Worm (Caenorhabditis elegans) whole organism, L3 larva: ENCODE measurements around the gene C18D4.3.

Experiments used
- aly-2 ChIP-seq: fragments of 150-350 bp; optimal IDR thresholded peaks from 2 replicates; lab custom pipeline; 2014; ENCODE audit warnings: missing biosample characterization, missing genetic modification characterization
- ama-1 ChIP-seq: fragments of 150-350 bp; optimal IDR thresholded peaks from 2 replicates; lab custom pipeline; 2018
- ceh-16 ChIP-seq: sonication (generic microtip); optimal IDR thresholded peaks from 2 replicates; lab custom pipeline; 2017; ENCODE audit warnings: missing biosample characterization, missing genetic modification characterization
- ceh-28 ChIP-seq: fragments of 150-350 bp; optimal IDR thresholded peaks from 2 replicates; lab custom pipeline; 2014; ENCODE audit warnings: missing biosample characterization, missing genetic modification reagents, missing genetic modification characterization
- ceh-82 ChIP-seq: fragments of 150-350 bp; optimal IDR thresholded peaks from 2 replicates; lab custom pipeline; 2014; ENCODE audit warnings: missing biosample characterization, missing genetic modification characterization
- ceh-9 ChIP-seq: sonication (generic microtip); optimal IDR thresholded peaks from 2 replicates; lab custom pipeline; 2018; ENCODE audit warnings: missing biosample characterization, missing genetic modification characterization
- daf-12 ChIP-seq: fragments of 150-350 bp; optimal IDR thresholded peaks from 2 replicates; lab custom pipeline; 2014; ENCODE audit warnings: missing biosample characterization, missing genetic modification reagents, missing genetic modification characterization
- egl-27 ChIP-seq: sonication (generic microtip); optimal IDR thresholded peaks from 4 replicates; lab custom pipeline; 2017; ENCODE audit warnings: missing biosample characterization, missing genetic modification reagents, missing genetic modification characterization
- egl-5 ChIP-seq: fragments of 150-350 bp; optimal IDR thresholded peaks from 2 replicates; lab custom pipeline; 2017; ENCODE audit warnings: missing biosample characterization, missing genetic modification reagents, missing genetic modification characterization, inconsistent platforms
- elt-1 ChIP-seq: fragments of 150-350 bp; optimal IDR thresholded peaks from 2 replicates; lab custom pipeline; 2014; ENCODE audit warnings: missing biosample characterization, missing genetic modification characterization
- elt-2 ChIP-seq: sonication (generic microtip); optimal IDR thresholded peaks from 2 replicates; lab custom pipeline; 2016; ENCODE audit warnings: missing genetic modification reagents, mild to moderate bottlenecking, missing genetic modification characterization, missing compliant biosample characterization
- elt-3 ChIP-seq, 3 experiments: fragments of 150-350 bp in 1 of 3; sonication (generic microtip) in 2 of 3; optimal IDR thresholded peaks; 2 replicates in 2 of 3; 4 replicates in 1 of 3; lab custom pipeline; 2014 to 2017; ENCODE audit warnings: missing biosample characterization in 3 of 3, missing genetic modification characterization in 3 of 3
- fkh-10 ChIP-seq: sonication (generic microtip); optimal IDR thresholded peaks from 2 replicates; lab custom pipeline; 2017; ENCODE audit warnings: missing biosample characterization, missing genetic modification reagents, missing genetic modification characterization
- fkh-2 ChIP-seq: fragments of 150-350 bp; optimal IDR thresholded peaks from 2 replicates; lab custom pipeline; 2014; ENCODE audit warnings: missing biosample characterization, missing genetic modification reagents, missing genetic modification characterization
- fos-1 ChIP-seq: fragments of 150-350 bp; optimal IDR thresholded peaks from 2 replicates; lab custom pipeline; 2014; ENCODE audit warnings: missing biosample characterization, missing genetic modification characterization
- hmg-11 ChIP-seq: sonication (generic microtip); optimal IDR thresholded peaks from 2 replicates; lab custom pipeline; 2016; ENCODE audit warnings: missing genetic modification characterization, missing compliant biosample characterization
- jun-1 ChIP-seq: fragments of 150-350 bp; optimal IDR thresholded peaks from 2 replicates; lab custom pipeline; 2014; ENCODE audit warnings: missing biosample characterization, missing genetic modification reagents, missing genetic modification characterization
- lin-15B ChIP-seq: fragments of 150-350 bp; optimal IDR thresholded peaks from 2 replicates; lab custom pipeline; 2014; ENCODE audit warnings: missing biosample characterization, missing genetic modification characterization
- lsy-12 ChIP-seq: sonication (generic microtip); optimal IDR thresholded peaks from 2 replicates; lab custom pipeline; 2016; ENCODE audit warnings: mild to moderate bottlenecking, missing genetic modification characterization, missing compliant biosample characterization
- mdl-1 ChIP-seq: fragments of 150-350 bp; optimal IDR thresholded peaks from 2 replicates; lab custom pipeline; 2014; ENCODE audit warnings: missing biosample characterization, missing genetic modification characterization
- mml-1 ChIP-seq: fragments of 150-350 bp; sonication (generic microtip); optimal IDR thresholded peaks from 3 replicates; lab custom pipeline; 2014; ENCODE audit warnings: missing biosample characterization, missing genetic modification characterization
- nfya-1 ChIP-seq: sonication (generic microtip); optimal IDR thresholded peaks from 2 replicates; lab custom pipeline; 2017; ENCODE audit warnings: missing genetic modification characterization, mild to moderate bottlenecking, missing compliant biosample characterization, antibody characterized with exemption, moderate library complexity; ENCODE audit not compliant: insufficient read depth
- nhr-11 ChIP-seq: fragments of 150-350 bp; optimal IDR thresholded peaks from 2 replicates; lab custom pipeline; 2014; ENCODE audit warnings: missing biosample characterization, missing genetic modification characterization
- nhr-12 ChIP-seq: fragments of 150-350 bp; optimal IDR thresholded peaks from 2 replicates; lab custom pipeline; 2014; ENCODE audit warnings: missing biosample characterization, missing genetic modification characterization
- nhr-23 ChIP-seq: fragments of 150-350 bp; optimal IDR thresholded peaks from 2 replicates; lab custom pipeline; 2014; ENCODE audit warnings: missing biosample characterization, missing genetic modification reagents, missing genetic modification characterization
- nhr-25 ChIP-seq: sonication (generic microtip); optimal IDR thresholded peaks from 2 replicates; lab custom pipeline; 2017; ENCODE audit warnings: missing biosample characterization, missing genetic modification characterization
- nhr-28 ChIP-seq: fragments of 150-350 bp; optimal IDR thresholded peaks from 2 replicates; lab custom pipeline; 2014; ENCODE audit warnings: missing biosample characterization, missing genetic modification characterization
- nhr-43 ChIP-seq: sonication (generic microtip); optimal IDR thresholded peaks from 2 replicates; lab custom pipeline; 2016; ENCODE audit warnings: mild to moderate bottlenecking, missing genetic modification characterization, missing compliant biosample characterization; ENCODE audit not compliant: poor library complexity, severe bottlenecking
- nhr-67 ChIP-seq: fragments of 150-350 bp; optimal IDR thresholded peaks from 2 replicates; lab custom pipeline; 2014; ENCODE audit warnings: missing biosample characterization, missing genetic modification characterization
- nhr-76 ChIP-seq: fragments of 150-350 bp; sonication (generic microtip); optimal IDR thresholded peaks from 5 replicates; lab custom pipeline; 2014; ENCODE audit warnings: missing biosample characterization, missing genetic modification characterization
- pha-4 ChIP-seq: fragments of 150-350 bp; optimal IDR thresholded peaks from 2 replicates; lab custom pipeline; 2014; ENCODE audit warnings: missing biosample characterization, missing genetic modification reagents, missing genetic modification characterization
- snpc-4 ChIP-seq: fragments of 150-350 bp; optimal IDR thresholded peaks from 2 replicates; lab custom pipeline; 2014; ENCODE audit warnings: missing biosample characterization, missing genetic modification characterization
- unc-62 ChIP-seq: fragments of 150-350 bp; sonication (generic microtip); optimal IDR thresholded peaks from 4 replicates; lab custom pipeline; 2014; ENCODE audit warnings: missing biosample characterization, missing genetic modification reagents, missing genetic modification characterization
- ztf-11 ChIP-seq: fragments of 150-350 bp; optimal IDR thresholded peaks from 2 replicates; lab custom pipeline; 2014; ENCODE audit warnings: missing biosample characterization, missing genetic modification characterization
- ztf-4 ChIP-seq: fragments of 150-350 bp; optimal IDR thresholded peaks from 2 replicates; lab custom pipeline; 2014; ENCODE audit warnings: missing biosample characterization, missing genetic modification characterization

C18D4.3 gene

DNA sequence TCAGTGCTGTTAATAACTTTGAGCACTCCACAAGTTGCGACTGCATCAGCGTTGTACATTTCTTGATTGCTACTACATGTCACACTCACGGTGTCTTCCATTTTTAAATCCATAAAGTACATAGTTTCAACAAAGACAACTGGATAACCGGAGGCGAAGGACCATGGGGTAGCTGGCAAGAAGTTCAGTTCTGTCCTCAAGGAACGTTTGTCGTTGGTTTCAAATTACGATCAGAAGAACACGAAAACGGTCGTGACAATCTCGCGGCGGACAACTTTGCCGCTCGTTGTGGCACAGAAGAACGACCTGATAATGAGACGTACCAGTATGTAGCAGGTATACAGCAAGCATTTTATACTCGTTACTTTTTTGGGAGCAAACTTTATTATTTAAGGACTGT, at the start of gene C18D4.3:
TSS of gene C18D4.3 (minus strand) at position 101 of the 400 bp plus-strand sequence.
- TF ChIP-seq unc-62 (no peak), ceh-82 (tag; lab: Kevin White, UChicago) (no peak), elt-3 (tag; optimal IDR thresholded peaks at IDR 0.05; lab: Kevin White, UChicago) (no peak), nhr-12 (tag; lab: Kevin White, UChicago) (no peak), fos-1 (no peak), lsy-12 (tag; lab: Kevin White, UChicago) (no peak), nfya-1 (tag; lab: Kevin White, UChicago) (no peak), elt-2 (tag; lab: Kevin White, UChicago) (no peak), egl-27 (tag; lab: Kevin White, UChicago) (no peak), nhr-23 (tag; lab: Kevin White, UChicago) (no peak), egl-5 (tag; lab: Kevin White, UChicago) (no peak), jun-1 (tag; lab: Kevin White, UChicago) (no peak), snpc-4 (tag; lab: Kevin White, UChicago) (no peak), ztf-4 (tag; lab: Kevin White, UChicago) (no peak), nhr-11 (tag; lab: Kevin White, UChicago) (no peak), fkh-10 (GFP tag; lab: Kevin White, UChicago) (no peak), aly-2 (tag; lab: Kevin White, UChicago) (no peak)
- TF ChIP-seq, all 47 proteins: peak for 0

DNA sequence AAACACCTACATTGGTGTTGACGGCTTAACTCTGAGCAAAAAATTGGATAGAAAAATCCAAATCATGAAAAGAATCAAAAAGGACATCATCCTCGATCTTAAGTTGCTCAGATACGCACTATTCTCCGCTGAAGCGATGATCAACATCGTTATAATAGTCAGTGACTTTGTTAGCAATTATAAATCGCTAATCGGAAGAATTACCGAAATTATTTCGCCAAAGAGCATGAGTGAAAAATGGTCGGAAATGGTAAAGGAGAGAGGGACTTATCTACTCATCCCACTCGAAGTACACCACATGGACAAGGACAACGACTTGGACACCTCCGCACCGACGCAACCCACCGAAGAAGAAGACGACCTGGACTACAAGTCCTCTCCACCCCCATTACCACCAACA, 47.4 kb upstream of the C18D4.3 start:
- no peak for TF ChIP-seq fkh-2 (tag; lab: Kevin White, UChicago)
- no peak for TF ChIP-seq unc-62
- no peak for TF ChIP-seq hmg-11 (tag; lab: Kevin White, UChicago)
- TF ChIP-seq pha-4: no peak
- TF ChIP-seq nhr-76 (tag; lab: Kevin White, UChicago): no peak
- no peak for TF ChIP-seq elt-3 (tag; optimal IDR thresholded peaks at IDR 0.05; lab: Kevin White, UChicago)
- no peak for TF ChIP-seq mml-1 (tag; lab: Kevin White, UChicago)
- TF ChIP-seq nhr-25: no peak
- TF ChIP-seq mdl-1 (tag; lab: Kevin White, UChicago): no peak
- no peak for TF ChIP-seq nhr-67 (tag; lab: Kevin White, UChicago)
- TF ChIP-seq egl-27 (tag; lab: Kevin White, UChicago): no peak
- no peak for TF ChIP-seq ama-1 (lab: Kevin White, UChicago)
- TF ChIP-seq ceh-16 (tag; lab: Kevin White, UChicago): no peak
- no peak for TF ChIP-seq jun-1 (tag; lab: Kevin White, UChicago)
- TF ChIP-seq lin-15B (tag; lab: Kevin White, UChicago): no peak
- TF ChIP-seq nhr-11 (tag; lab: Kevin White, UChicago): no peak
- TF ChIP-seq elt-1: no peak
- TF ChIP-seq ceh-82 (tag; lab: Kevin White, UChicago): no peak

DNA sequence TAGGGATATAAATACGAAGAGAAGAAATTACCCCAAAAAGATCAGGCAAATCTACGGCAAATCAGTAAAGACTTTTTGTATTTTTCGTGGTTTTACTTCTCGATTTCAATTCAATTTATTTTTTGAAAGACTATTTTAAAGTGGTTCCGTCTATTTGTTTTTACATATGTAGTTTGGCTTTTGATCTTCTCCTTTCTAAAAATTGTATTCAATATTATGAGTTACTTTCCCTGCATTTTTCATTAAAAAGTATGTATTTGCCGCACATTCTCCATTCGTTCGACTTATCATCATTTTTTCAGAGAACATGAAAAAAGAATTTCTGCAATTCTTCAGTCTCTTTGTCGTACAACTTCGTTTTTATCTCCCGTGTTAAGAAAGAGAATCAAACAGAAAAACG, 34.3 kb upstream of the C18D4.3 start, which contains the start of gene C38D9.2:
TSS of gene C38D9.2 (plus strand) at position 301 of the 400 bp plus-strand sequence.
- no peak for TF ChIP-seq nhr-25
- TF ChIP-seq unc-62: no peak
- no peak for TF ChIP-seq ceh-9 (tag; lab: Kevin White, UChicago)
- TF ChIP-seq lin-15B (tag; lab: Kevin White, UChicago): no peak
- no peak for TF ChIP-seq ztf-11
- no peak for TF ChIP-seq nhr-43 (tag; lab: Kevin White, UChicago)
- TF ChIP-seq elt-3 (tag; optimal IDR thresholded peaks at IDR 0.05; lab: Kevin White, UChicago): no peak
- no peak for TF ChIP-seq mdl-1 (tag; lab: Kevin White, UChicago)
- no peak for TF ChIP-seq nhr-76 (tag; lab: Kevin White, UChicago)
- no peak for TF ChIP-seq ceh-28 (tag; lab: Kevin White, UChicago)
- no peak for TF ChIP-seq ama-1 (lab: Kevin White, UChicago)
- TF ChIP-seq nhr-28: no peak
- TF ChIP-seq nfya-1 (tag; lab: Kevin White, UChicago): no peak
- TF ChIP-seq daf-12 (tag; lab: Kevin White, UChicago): no peak
- no peak for TF ChIP-seq ztf-4 (tag; lab: Kevin White, UChicago)
- TF ChIP-seq snpc-4 (tag; lab: Kevin White, UChicago): no peak

DNA sequence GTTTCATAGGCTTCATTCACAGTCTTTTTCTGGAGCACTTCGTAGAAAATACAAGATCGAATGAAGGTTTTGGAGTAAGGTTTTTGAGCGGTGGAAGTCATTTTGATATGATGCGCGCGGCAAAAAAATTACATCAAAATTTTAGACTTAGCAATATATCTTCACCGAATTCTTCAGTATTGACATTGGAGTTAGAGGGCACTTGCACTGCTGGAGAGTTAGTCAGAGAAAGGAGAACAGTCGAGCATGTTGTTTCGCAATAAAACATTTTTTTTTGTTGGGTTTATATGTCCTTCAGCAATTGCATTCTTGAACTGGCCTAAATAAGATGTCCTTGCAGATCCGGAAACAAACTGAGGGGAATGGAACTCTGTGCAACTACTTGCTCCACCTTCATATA, 33.3 kb upstream of the C18D4.3 start, which contains the start of gene fbxa-171:
TSS of gene fbxa-171 (minus strand) at position 101 of the 400 bp plus-strand sequence.
- TF ChIP-seq nfya-1 (tag; lab: Kevin White, UChicago) (no peak), nhr-76 (tag; lab: Kevin White, UChicago) (no peak), fos-1 (no peak)
- TF ChIP-seq, all 47 proteins: peak for 0
